Worm (Caenorhabditis elegans) whole organism, mixed stage, embryonic: Measurements from ENCODE around the gene F20D6.6.
A peak's percentile ranks its signal among the peaks of the same experiment; 100 is the strongest.

Experiments used
- M03D4.4 ChIP-seq: sonication (generic microtip); optimal IDR thresholded peaks from 2 replicates; lab custom pipeline; 2017; ENCODE audit warnings: mild to moderate bottlenecking, missing genetic modification characterization, missing compliant biosample characterization
- bed-3 ChIP-seq: fragments of 200-800 bp; sonication (Bioruptor generic); optimal IDR thresholded peaks from 3 replicates; lab custom pipeline; 2018; ENCODE audit warnings: mild to moderate bottlenecking, missing genetic modification characterization, moderate library complexity, missing compliant biosample characterization
- blmp-1 ChIP-seq: fragments of 150-350 bp; optimal IDR thresholded peaks from 2 replicates; lab custom pipeline; 2014; ENCODE audit warnings: missing biosample characterization, missing genetic modification characterization
- ceh-39 ChIP-seq: fragments of 150-350 bp; optimal IDR thresholded peaks from 2 replicates; lab custom pipeline; 2014; ENCODE audit warnings: missing biosample characterization, missing genetic modification characterization
- ceh-43 ChIP-seq: fragments of 200-800 bp; sonication (Bioruptor generic); optimal IDR thresholded peaks from 2 replicates; lab custom pipeline; 2018; ENCODE audit warnings: mild to moderate bottlenecking, missing genetic modification characterization, moderate library complexity, missing compliant biosample characterization
- ces-1 ChIP-seq: fragments of 150-350 bp; optimal IDR thresholded peaks from 2 replicates; lab custom pipeline; 2014; ENCODE audit warnings: missing biosample characterization, missing genetic modification reagents, missing genetic modification characterization
- drap-1 ChIP-seq: fragments of 200-800 bp; sonication (Bioruptor generic); optimal IDR thresholded peaks from 3 replicates; lab custom pipeline; 2018; ENCODE audit warnings: mild to moderate bottlenecking, missing genetic modification characterization, missing compliant biosample characterization
- elt-1 ChIP-seq: sonication (generic microtip); optimal IDR thresholded peaks from 2 replicates; lab custom pipeline; 2017; ENCODE audit warnings: missing genetic modification characterization, mild to moderate bottlenecking, missing compliant biosample characterization, antibody characterized with exemption, moderate library complexity, borderline replicate concordance; ENCODE audit not compliant: insufficient read depth
- elt-3 ChIP-seq: fragments of 150-350 bp; optimal IDR thresholded peaks from 2 replicates; lab custom pipeline; 2014; ENCODE audit warnings: missing biosample characterization, missing genetic modification characterization
- flh-1 ChIP-seq: fragments of 200-800 bp; sonication (Bioruptor generic); optimal IDR thresholded peaks from 2 replicates; lab custom pipeline; 2018; ENCODE audit warnings: mild to moderate bottlenecking, missing genetic modification characterization, moderate library complexity, missing compliant biosample characterization
- hlh-1 ChIP-seq: fragments of 150-350 bp; optimal IDR thresholded peaks from 2 replicates; lab custom pipeline; 2014; ENCODE audit warnings: missing biosample characterization, missing genetic modification reagents, missing genetic modification characterization
- lin-13 ChIP-seq: fragments of 150-350 bp; optimal IDR thresholded peaks from 2 replicates; lab custom pipeline; 2014; ENCODE audit warnings: missing biosample characterization, missing genetic modification characterization
- lsy-2 ChIP-seq: fragments of 150-350 bp; optimal IDR thresholded peaks from 2 replicates; lab custom pipeline; 2014; ENCODE audit warnings: missing biosample characterization, missing genetic modification characterization
- mep-1 ChIP-seq: fragments of 150-350 bp; optimal IDR thresholded peaks from 2 replicates; lab custom pipeline; 2017; ENCODE audit warnings: missing biosample characterization, missing genetic modification reagents, missing genetic modification characterization, inconsistent platforms
- nhr-12 ChIP-seq: fragments of 150-350 bp; optimal IDR thresholded peaks from 2 replicates; lab custom pipeline; 2014; ENCODE audit warnings: missing biosample characterization, missing genetic modification characterization
- nhr-2 ChIP-seq: fragments of 150-350 bp; optimal IDR thresholded peaks from 2 replicates; lab custom pipeline; 2014; ENCODE audit warnings: missing biosample characterization, missing genetic modification characterization
- nhr-237 ChIP-seq: fragments of 150-350 bp; optimal IDR thresholded peaks from 2 replicates; lab custom pipeline; 2014; ENCODE audit warnings: missing biosample characterization, missing genetic modification characterization
- pha-4 ChIP-seq: fragments of 150-350 bp; optimal IDR thresholded peaks from 2 replicates; lab custom pipeline; 2018; ENCODE audit warnings: missing biosample characterization, missing genetic modification reagents, missing genetic modification characterization
- sem-2 ChIP-seq: fragments of 200-800 bp; sonication (Bioruptor generic); optimal IDR thresholded peaks from 2 replicates; lab custom pipeline; 2018; ENCODE audit warnings: mild to moderate bottlenecking, missing genetic modification characterization, missing compliant biosample characterization
- snpc-4 ChIP-seq: fragments of 150-350 bp; optimal IDR thresholded peaks from 2 replicates; lab custom pipeline; 2014; ENCODE audit warnings: missing biosample characterization, missing genetic modification characterization
- sptf-1 ChIP-seq: sonication (generic microtip); optimal IDR thresholded peaks from 2 replicates; lab custom pipeline; 2017; ENCODE audit warnings: mild to moderate bottlenecking, missing genetic modification characterization, moderate library complexity, missing compliant biosample characterization
- unc-120 ChIP-seq: sonication (generic microtip); optimal IDR thresholded peaks from 2 replicates; lab custom pipeline; 2017; ENCODE audit warnings: missing genetic modification characterization, missing compliant biosample characterization; ENCODE audit not compliant: poor library complexity, severe bottlenecking
- unc-62 ChIP-seq: fragments of 150-350 bp; optimal IDR thresholded peaks from 2 replicates; lab custom pipeline; 2014; ENCODE audit warnings: missing biosample characterization, missing genetic modification reagents, missing genetic modification characterization
- zip-8 ChIP-seq: fragments of 150-350 bp; optimal IDR thresholded peaks from 2 replicates; lab custom pipeline; 2014; ENCODE audit warnings: missing biosample characterization, missing genetic modification characterization
- ztf-11 ChIP-seq: fragments of 150-350 bp; optimal IDR thresholded peaks from 2 replicates; lab custom pipeline; 2014; ENCODE audit warnings: missing biosample characterization, missing genetic modification characterization

Gene F20D6.6

ce11 chrV:8163199-8163598 lies 3.5 kb downstream of the F20D6.6 start:
- TF ChIP-seq hlh-1 (tag; lab: Kevin White, UChicago) = no peak
- no peak for TF ChIP-seq nhr-2 (tag; lab: Kevin White, UChicago)
- no peak for TF ChIP-seq sptf-1 (tag; lab: Kevin White, UChicago)

- TF ChIP-seq ces-1 (GFP tag; lab: Kevin White, UChicago) (peak; percentile 32), lsy-2 (tag; lab: Kevin White, UChicago) (no peak), snpc-4 (tag; lab: Kevin White, UChicago) (no peak), nhr-237 (tag; lab: Kevin White, UChicago) (no peak), elt-1 (tag; lab: Kevin White, UChicago) (no peak)
- TF ChIP-seq, all 35 proteins: peak for 1
Measured at ce11 chrV:8168219-8168962, 8.7 kb downstream of the F20D6.6 start, which contains the start of gene F20D6.8. Gene F20D6.8 (minus strand): TSS chrV:8168269.

- TF ChIP-seq unc-120 (tag; lab: Kevin White, UChicago) (no peak), unc-62 (no peak), zip-8 (tag; lab: Kevin White, UChicago) (no peak), nhr-12 (tag; lab: Kevin White, UChicago) (no peak), M03D4.4 (tag; lab: Kevin White, UChicago) (no peak), elt-1 (tag; lab: Kevin White, UChicago) (no peak), sem-2 (GFP tag; lab: Kevin White, UChicago) (no peak), nhr-237 (tag; lab: Kevin White, UChicago) (no peak), lsy-2 (tag; lab: Kevin White, UChicago) (no peak), pha-4 (tag; lab: Kevin White, UChicago) (no peak), lin-13 (no peak), nhr-2 (tag; lab: Kevin White, UChicago) (no peak), ztf-11 (tag; lab: Kevin White, UChicago) (no peak), elt-3 (tag; lab: Kevin White, UChicago) (no peak)
- TF ChIP-seq, all 35 proteins: peak for 0
Measured at ce11 chrV:8169150-8169549, 9.4 kb downstream of the F20D6.6 start.

ce11 chrV:8170300-8170699 lies 10.6 kb downstream of the F20D6.6 start:
- TF ChIP-seq ces-1 (GFP tag; lab: Kevin White, UChicago) (peak; percentile 56), ceh-43 (GFP tag; lab: Kevin White, UChicago) (no peak)
- TF ChIP-seq, all 35 proteins: peak for 1

ce11 chrV:8171688-8172087 lies 12.0 kb downstream of the F20D6.6 start:
- TF ChIP-seq drap-1 (no peak), pha-4 (tag; lab: Kevin White, UChicago) (no peak), nhr-2 (tag; lab: Kevin White, UChicago) (no peak), elt-3 (tag; lab: Kevin White, UChicago) (no peak), ceh-39 (tag; lab: Kevin White, UChicago) (no peak), flh-1 (no peak)

- TF ChIP-seq sptf-1 (tag; lab: Kevin White, UChicago) (no peak), M03D4.4 (tag; lab: Kevin White, UChicago) (no peak), nhr-2 (tag; lab: Kevin White, UChicago) (no peak), ztf-11 (tag; lab: Kevin White, UChicago) (no peak), nhr-237 (tag; lab: Kevin White, UChicago) (no peak), zip-8 (tag; lab: Kevin White, UChicago) (no peak), mep-1 (tag; lab: Kevin White, UChicago) (no peak)
Measured at ce11 chrV:8177349-8177748, 17.6 kb downstream of the F20D6.6 start, which contains the start of gene F20D6.9. Gene F20D6.9 (minus strand): TSS chrV:8177449.

ce11 chrV:8178279-8178678 lies 18.6 kb downstream of the F20D6.6 start:
- TF ChIP-seq bed-3 (GFP tag; lab: Kevin White, UChicago) (no peak), blmp-1 (tag; lab: Kevin White, UChicago) (no peak)
